Worm (Caenorhabditis elegans): ENCODE data around the gene bath-4.

- no peak for TF ChIP-seq tbx-2 (tag; optimal IDR thresholded peaks at IDR 0.05)
- TF ChIP-seq odd-2 (tag; optimal IDR thresholded peaks at IDR 0.05): no peak
- no peak for TF ChIP-seq elt-4 (tag; optimal IDR thresholded peaks at IDR 0.05)
- TF ChIP-seq ama-1 (optimal IDR thresholded peaks at IDR 0.05): no peak
- TF ChIP-seq ceh-31 (tag; optimal IDR thresholded peaks at IDR 0.05): no peak
These were observed 46.7 kb downstream of the bath-4 start, which contains the start of gene math-10 for ce11 chrII:1870875-1871592.
